Worm (Caenorhabditis elegans) whole organism, L4 larva: ENCODE measurements around the gene gpd-2.
A peak's percentile ranks its signal among the peaks of the same experiment; 100 is the strongest.

Source experiments
- D1046.2 ChIP-seq: fragments of 200-800 bp; sonication (Bioruptor generic); IDR thresholded peaks from 2 replicates; pipeline ENCODE4 v1.3.6; 2022; ENCODE audit warnings: missing genetic modification characterization, missing compliant biosample characterization
- F10B5.3 ChIP-seq: sonication (generic microtip); optimal IDR thresholded peaks from 2 replicates; lab custom pipeline; 2016; ENCODE audit warnings: mild to moderate bottlenecking, missing genetic modification characterization, missing compliant biosample characterization
- F26F4.8 ChIP-seq: fragments of 200-800 bp; sonication (Bioruptor generic); conservative IDR thresholded peaks from 2 replicates; pipeline ENCODE4 v1.3.6; 2022; ENCODE audit warnings: missing genetic modification characterization, missing compliant biosample characterization
- F49E8.2 ChIP-seq: sonication (generic microtip); optimal IDR thresholded peaks from 2 replicates; lab custom pipeline; 2016; ENCODE audit warnings: missing compliant biosample characterization, mild to moderate bottlenecking, missing genetic modification characterization, borderline replicate concordance
- R02D3.7 ChIP-seq: fragments of 150-350 bp; sonication (generic microtip); optimal IDR thresholded peaks from 3 replicates; lab custom pipeline; 2014; ENCODE audit warnings: missing biosample characterization, missing genetic modification characterization
- T20F7.1 ChIP-seq: fragments of 200-800 bp; sonication (Bioruptor generic); optimal IDR thresholded peaks from 2 replicates; lab custom pipeline; 2018; ENCODE audit warnings: mild to moderate bottlenecking, missing genetic modification characterization, missing compliant biosample characterization
- T26A8.4 ChIP-seq: fragments of 200-800 bp; sonication (Bioruptor generic); IDR thresholded peaks from 2 replicates; pipeline ENCODE4 v1.3.6; 2022; ENCODE audit warnings: missing genetic modification characterization, missing compliant biosample characterization
- Y48G9A.11 ChIP-seq: fragments of 200-800 bp; sonication (Bioruptor generic); IDR thresholded peaks from 2 replicates; pipeline ENCODE4 v1.3.6; 2022; ENCODE audit warnings: missing genetic modification reagents, missing genetic modification characterization, missing compliant biosample characterization
- aha-1 ChIP-seq: fragments of 150-350 bp; peaks from one replicate; lab custom pipeline; 2014; ENCODE audit warnings: missing biosample characterization, missing genetic modification characterization
- aly-2 ChIP-seq: sonication (generic microtip); optimal IDR thresholded peaks from 2 replicates; lab custom pipeline; 2018; ENCODE audit warnings: missing biosample characterization, missing genetic modification characterization
- ceh-28 ChIP-seq: fragments of 150-350 bp; optimal IDR thresholded peaks from 2 replicates; lab custom pipeline; 2014; ENCODE audit warnings: missing biosample characterization, missing genetic modification reagents, missing genetic modification characterization
- ceh-82 ChIP-seq: sonication (generic microtip); optimal IDR thresholded peaks from 2 replicates; lab custom pipeline; 2017; ENCODE audit warnings: missing biosample characterization, missing genetic modification characterization
- daf-19 ChIP-seq: fragments of 200-800 bp; sonication (Bioruptor generic); conservative IDR thresholded peaks from 2 replicates; pipeline ENCODE4 v1.3.6; 2022; ENCODE audit warnings: missing genetic modification characterization, missing compliant biosample characterization
- dmd-6 ChIP-seq: fragments of 200-800 bp; sonication (Bioruptor generic); IDR thresholded peaks from 2 replicates; pipeline ENCODE4 v1.3.6; 2022; ENCODE audit warnings: missing genetic modification reagents, missing genetic modification characterization, missing compliant biosample characterization
- egl-27 ChIP-seq: sonication (generic microtip); optimal IDR thresholded peaks from 3 replicates; lab custom pipeline; 2017; ENCODE audit warnings: missing biosample characterization, missing genetic modification reagents, missing genetic modification characterization
- egl-43 ChIP-seq: fragments of 200-800 bp; sonication (Bioruptor generic); IDR thresholded peaks from 2 replicates; pipeline ENCODE4 v1.3.6; 2022; ENCODE audit warnings: missing genetic modification reagents, missing genetic modification characterization, missing compliant biosample characterization
- gei-8 ChIP-seq: fragments of 200-800 bp; sonication (Bioruptor generic); optimal IDR thresholded peaks from 2 replicates; lab custom pipeline; 2018; ENCODE audit warnings: mild to moderate bottlenecking, missing genetic modification characterization, missing compliant biosample characterization
- hif-1 ChIP-seq, 2 experiments: sonication (generic microtip); optimal IDR thresholded peaks; 2 replicates each; lab custom pipeline; 2016 to 2017; ENCODE audit warnings: missing compliant biosample characterization in 2 of 2, missing genetic modification characterization in 2 of 2, missing genetic modification reagents in 2 of 2, missing genotype in 2 of 2, mild to moderate bottlenecking in 1 of 2
- hlh-11 ChIP-seq: fragments of 200-800 bp; sonication (Bioruptor generic); optimal IDR thresholded peaks from 2 replicates; lab custom pipeline; 2018; ENCODE audit warnings: mild to moderate bottlenecking, missing genetic modification characterization, missing compliant biosample characterization
- hmg-1.1 ChIP-seq: fragments of 200-800 bp; sonication (Bioruptor generic); IDR thresholded peaks from 2 replicates; pipeline ENCODE4 v1.3.6; 2022; ENCODE audit warnings: missing genetic modification reagents, missing genetic modification characterization, missing compliant biosample characterization
- lim-7 ChIP-seq: fragments of 200-800 bp; sonication (Bioruptor generic); IDR thresholded peaks from 2 replicates; pipeline ENCODE4 v1.3.6; 2022; ENCODE audit warnings: missing genetic modification characterization, missing compliant biosample characterization
- lin-1 ChIP-seq: fragments of 200-800 bp; sonication (Bioruptor generic); IDR thresholded peaks from 2 replicates; pipeline ENCODE4 v1.3.6; 2022; ENCODE audit warnings: missing genetic modification reagents, missing genetic modification characterization, missing compliant biosample characterization
- lin-15B ChIP-seq: fragments of 150-350 bp; sonication (generic microtip); optimal IDR thresholded peaks from 3 replicates; lab custom pipeline; 2014; ENCODE audit warnings: missing biosample characterization, missing genetic modification characterization
- lin-29 ChIP-seq: fragments of 200-800 bp; sonication (Bioruptor generic); IDR thresholded peaks from 2 replicates; pipeline ENCODE4 v1.3.6; 2022; ENCODE audit warnings: missing genetic modification reagents, missing genetic modification characterization, missing compliant biosample characterization
- lsy-2 ChIP-seq, 2 experiments: fragments of 150-350 bp in 1 of 2; sonication (generic microtip) in 1 of 2; optimal IDR thresholded peaks; 2 replicates each; lab custom pipeline; 2014 to 2017; ENCODE audit warnings: missing biosample characterization in 2 of 2, missing genetic modification characterization in 2 of 2
- mep-1 ChIP-seq: fragments of 150-350 bp; sonication (generic microtip); optimal IDR thresholded peaks from 3 replicates; lab custom pipeline; 2014; ENCODE audit warnings: missing biosample characterization, missing genetic modification characterization
- mes-2 ChIP-seq: sonication (generic microtip); optimal IDR thresholded peaks from 2 replicates; lab custom pipeline; 2016; ENCODE audit warnings: missing genotype, mild to moderate bottlenecking, missing genetic modification characterization, missing compliant biosample characterization; ENCODE audit not compliant: poor library complexity, severe bottlenecking
- mxl-3 ChIP-seq: fragments of 200-800 bp; sonication (Bioruptor generic); optimal IDR thresholded peaks from 2 replicates; lab custom pipeline; 2018; ENCODE audit warnings: mild to moderate bottlenecking, missing genetic modification characterization, missing compliant biosample characterization
- nhr-10 ChIP-seq: fragments of 150-350 bp; optimal IDR thresholded peaks from 2 replicates; lab custom pipeline; 2014; ENCODE audit warnings: missing biosample characterization, missing genetic modification characterization
- nhr-102 ChIP-seq: sonication (generic microtip); optimal IDR thresholded peaks from 2 replicates; lab custom pipeline; 2016; ENCODE audit warnings: mild to moderate bottlenecking, missing genetic modification characterization, moderate library complexity, missing compliant biosample characterization
- nhr-11 ChIP-seq: fragments of 150-350 bp; optimal IDR thresholded peaks from 2 replicates; lab custom pipeline; 2014; ENCODE audit warnings: missing biosample characterization, missing genetic modification characterization
- nhr-237 ChIP-seq: sonication (generic microtip); optimal IDR thresholded peaks from 2 replicates; lab custom pipeline; 2017; ENCODE audit warnings: missing biosample characterization, missing genetic modification characterization
- nhr-25 ChIP-seq: sonication (generic microtip); optimal IDR thresholded peaks from 2 replicates; lab custom pipeline; 2017; ENCODE audit warnings: missing genetic modification characterization, mild to moderate bottlenecking, missing compliant biosample characterization, antibody characterized with exemption, moderate library complexity, borderline replicate concordance; ENCODE audit not compliant: insufficient read depth
- nhr-28 ChIP-seq: fragments of 150-350 bp; optimal IDR thresholded peaks from 2 replicates; lab custom pipeline; 2014; ENCODE audit warnings: missing biosample characterization, missing genetic modification characterization
- nhr-41 ChIP-seq: fragments of 200-800 bp; sonication (Bioruptor generic); IDR thresholded peaks from 2 replicates; pipeline ENCODE4 v1.3.6; 2022; ENCODE audit warnings: missing genetic modification reagents, missing genetic modification characterization, missing compliant biosample characterization
- nhr-6 ChIP-seq: fragments of 150-350 bp; optimal IDR thresholded peaks from 2 replicates; lab custom pipeline; 2014; ENCODE audit warnings: missing biosample characterization, missing genetic modification characterization
- nhr-76 ChIP-seq: fragments of 150-350 bp; optimal IDR thresholded peaks from 2 replicates; lab custom pipeline; 2014; ENCODE audit warnings: missing biosample characterization, missing genetic modification characterization
- nhr-77 ChIP-seq: fragments of 150-350 bp; optimal IDR thresholded peaks from 2 replicates; lab custom pipeline; 2014; ENCODE audit warnings: missing biosample characterization, missing genetic modification characterization
- pha-4 ChIP-seq, 2 experiments: fragments of 150-350 bp in 1 of 2; fragments of 200-800 bp in 1 of 2; sonication (Bioruptor generic) in 1 of 2; IDR thresholded peaks in 1 of 2; optimal IDR thresholded peaks in 1 of 2; 2 replicates each; pipeline versions ENCODE4 v1.3.6 to Lab custom; 2014 to 2022; ENCODE audit warnings: missing genetic modification characterization in 2 of 2, missing genetic modification reagents in 2 of 2, missing biosample characterization in 1 of 2, missing compliant biosample characterization in 1 of 2
- php-3 ChIP-seq: fragments of 200-800 bp; sonication (Bioruptor generic); IDR thresholded peaks from 2 replicates; pipeline ENCODE4 v1.3.6; 2022; ENCODE audit warnings: missing genetic modification reagents, missing genetic modification characterization, missing compliant biosample characterization
- pqm-1 ChIP-seq: sonication (generic microtip); optimal IDR thresholded peaks from 2 replicates; lab custom pipeline; 2017; ENCODE audit warnings: missing biosample characterization, missing genetic modification characterization
- set-16 ChIP-seq: fragments of 200-800 bp; sonication (Bioruptor generic); IDR thresholded peaks from 2 replicates; pipeline ENCODE4 v1.3.6; 2022; ENCODE audit warnings: missing genetic modification reagents, missing genetic modification characterization, missing compliant biosample characterization
- spr-3 ChIP-seq: fragments of 200-800 bp; sonication (Bioruptor generic); optimal IDR thresholded peaks from 2 replicates; lab custom pipeline; 2018; ENCODE audit warnings: mild to moderate bottlenecking, missing genetic modification characterization, missing compliant biosample characterization
- tra-1 ChIP-seq: fragments of 200-800 bp; sonication (Bioruptor generic); IDR thresholded peaks from 2 replicates; pipeline ENCODE4 v1.3.6; 2022; ENCODE audit warnings: missing genetic modification reagents, missing genetic modification characterization, missing compliant biosample characterization
- unc-39 ChIP-seq: sonication (generic microtip); optimal IDR thresholded peaks from 2 replicates; lab custom pipeline; 2017; ENCODE audit warnings: missing biosample characterization, missing genetic modification characterization
- unc-62 ChIP-seq, 3 experiments: fragments of 150-350 bp in 1 of 3; sonication (generic microtip); optimal IDR thresholded peaks in 2 of 3; peaks in 1 of 3; 1 replicate in 1 of 3; 2 replicates in 2 of 3; lab custom pipeline; 2014 to 2017; ENCODE audit warnings: missing biosample characterization in 3 of 3, missing genetic modification characterization in 3 of 3, missing genetic modification reagents in 3 of 3, missing genotype in 1 of 3
- ztf-11 ChIP-seq: fragments of 150-350 bp; optimal IDR thresholded peaks from 2 replicates; lab custom pipeline; 2014; ENCODE audit warnings: missing biosample characterization, missing genetic modification characterization

gpd-2 gene

ce11 chrX:3106137-3106536 lies 8.4 kb downstream of the gpd-2 start, which contains the start of gene K10B3.5 (continued):
- TF ChIP-seq unc-62 (GFP tag; optimal IDR thresholded peaks at IDR 0.05 in 1 of 2; lab: Kevin White, UChicago) (no peak), unc-62 (tag; optimal IDR thresholded peaks at IDR 0.05; lab: Kevin White, UChicago) (no peak), mep-1 (tag; lab: Kevin White, UChicago) (peak; percentile 89), D1046.2 (GFP tag; lab: Robert Waterston, UW) (no peak), nhr-237 (tag; lab: Kevin White, UChicago) (no peak), nhr-76 (tag; lab: Kevin White, UChicago) (no peak), unc-39 (no peak), nhr-77 (peak; percentile 34), F10B5.3 (tag; lab: Kevin White, UChicago) (no peak), lin-29 (GFP tag; lab: Robert Waterston, UW) (no peak), lsy-2 (tag; optimal IDR thresholded peaks at IDR 0.05; lab: Kevin White, UChicago) (peak in 1 of 2 experiments; percentile 74), ztf-11 (no peak), ceh-28 (no peak), egl-43 (no peak), T26A8.4 (GFP tag; lab: Robert Waterston, UW) (no peak), ceh-82 (tag; lab: Kevin White, UChicago) (no peak), spr-3 (GFP tag; lab: Kevin White, UChicago) (no peak), nhr-28 (peak; percentile 48), R02D3.7 (tag; lab: Kevin White, UChicago) (no peak), aha-1 (peak; percentile 97), lin-1 (GFP tag; lab: Robert Waterston, UW) (no peak), pha-4 (GFP tag; IDR thresholded peaks at IDR 0.05; lab: Robert Waterston, UW) (no peak), pha-4 (tag; optimal IDR thresholded peaks at IDR 0.05; lab: Kevin White, UChicago) (peak; percentile 55), dmd-6 (GFP tag; lab: Robert Waterston, UW) (0 out of 2 replicates have a peak, but pooled peaks have one; percentile 29), nhr-11 (tag; lab: Kevin White, UChicago) (no peak), F49E8.2 (tag; lab: Kevin White, UChicago) (no peak), nhr-41 (no peak), hif-1 (tag; optimal IDR thresholded peaks at IDR 0.05; lab: Kevin White, UChicago) (peak in 1 of 2 experiments; percentile 73), nhr-6 (tag; lab: Kevin White, UChicago) (peak; percentile 52), gei-8 (GFP tag; lab: Kevin White, UChicago) (no peak), tra-1 (GFP tag; lab: Robert Waterston, UW) (no peak), F26F4.8 (GFP tag; lab: Robert Waterston, UW) (no peak), hlh-11 (tag; lab: Kevin White, UChicago) (peak; percentile 55), nhr-102 (tag; lab: Kevin White, UChicago) (peak; percentile 16), mes-2 (tag; lab: Kevin White, UChicago) (peak; percentile 85), pqm-1 (tag; lab: Kevin White, UChicago) (no peak), aly-2 (tag; lab: Kevin White, UChicago) (no peak)

DNA sequence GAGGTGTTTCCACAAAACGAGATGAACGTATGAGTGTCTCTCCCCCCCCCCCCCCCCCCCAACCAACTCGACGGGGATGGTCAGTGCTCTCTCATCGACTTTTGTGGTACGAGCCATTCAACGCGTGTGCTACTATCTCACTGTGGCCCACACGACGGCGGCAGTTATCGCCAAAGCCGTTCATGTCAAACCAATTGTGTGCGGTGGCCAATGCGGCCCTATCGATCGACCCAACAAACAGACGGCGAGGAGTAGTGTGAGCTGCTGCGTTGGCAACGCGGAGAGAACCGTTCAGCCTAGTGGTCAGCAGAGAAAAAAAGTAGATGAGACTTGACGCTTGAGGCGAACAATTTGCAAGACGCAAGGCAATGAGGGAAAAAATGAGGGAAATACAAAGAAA lies 11.7 kb downstream of the gpd-2 start:
- TF ChIP-seq nhr-6 (tag; lab: Kevin White, UChicago) = peak; percentile 35
- TF ChIP-seq php-3 (GFP tag; lab: Robert Waterston, UW) = 0 out of 2 replicates have a peak, but pooled peaks have one; percentile 7
- TF ChIP-seq ceh-28 = peak; percentile 10
- no peak for TF ChIP-seq T20F7.1 (GFP tag; lab: Kevin White, UChicago)
- TF ChIP-seq dmd-6 (GFP tag; lab: Robert Waterston, UW) = peak; percentile 26; the same call in 1 of the 2 replicates
- TF ChIP-seq lsy-2 (tag; optimal IDR thresholded peaks at IDR 0.05; lab: Kevin White, UChicago) = peak in 1 of 2 experiments; percentile 24
- no peak for TF ChIP-seq Y48G9A.11 (GFP tag; lab: Robert Waterston, UW)
- no peak for TF ChIP-seq nhr-25 (tag; lab: Kevin White, UChicago)
- TF ChIP-seq hmg-1.1 = 0 out of 2 replicates have a peak, but pooled peaks have one; percentile 39
- no peak for TF ChIP-seq daf-19 (GFP tag; lab: Robert Waterston, UW)
- TF ChIP-seq nhr-10 (tag; lab: Kevin White, UChicago) = no peak
- TF ChIP-seq mes-2 (tag; lab: Kevin White, UChicago) = peak; percentile 44
- no peak for TF ChIP-seq lin-15B (tag; lab: Kevin White, UChicago)
- no peak for TF ChIP-seq nhr-102 (tag; lab: Kevin White, UChicago)
- TF ChIP-seq egl-43 = peak; percentile 58; the same call in 1 of the 2 replicates
- no peak for TF ChIP-seq nhr-41
- TF ChIP-seq T26A8.4 (GFP tag; lab: Robert Waterston, UW) = peak; percentile 24; the same call in 1 of the 2 replicates
- no peak for TF ChIP-seq egl-27 (tag; lab: Kevin White, UChicago)
- TF ChIP-seq mxl-3 (GFP tag; lab: Kevin White, UChicago) = peak; percentile 39
- peak; percentile 32 for TF ChIP-seq hlh-11 (tag; lab: Kevin White, UChicago)
- TF ChIP-seq set-16 (GFP tag; lab: Robert Waterston, UW) = peak; percentile 50; the same call in 1 of the 2 replicates
- 0 out of 2 replicates have a peak, but pooled peaks have one; percentile 29 for TF ChIP-seq lim-7 (GFP tag; lab: Robert Waterston, UW)
